Worm (Caenorhabditis elegans) whole organism, L2 larva: ENCODE data around the gene ttx-3.

ENCODE experiments used
- C34F6.9 ChIP-seq: fragments of 150-350 bp; optimal IDR thresholded peaks from 2 replicates; lab custom pipeline; 2014; ENCODE audit warnings: missing biosample characterization, missing genetic modification characterization
- F13H6.1 ChIP-seq: sonication (generic microtip); optimal IDR thresholded peaks from 2 replicates; lab custom pipeline; 2016; ENCODE audit warnings: missing genetic modification characterization, missing compliant biosample characterization
- R02D3.7 ChIP-seq: fragments of 150-350 bp; optimal IDR thresholded peaks from 2 replicates; lab custom pipeline; 2014; ENCODE audit warnings: missing biosample characterization, missing genetic modification characterization
- Y55F3AM.14 ChIP-seq: fragments of 200-800 bp; sonication (Bioruptor generic); optimal IDR thresholded peaks from 2 replicates; lab custom pipeline; 2018; ENCODE audit warnings: mild to moderate bottlenecking, missing genetic modification characterization, missing compliant biosample characterization
- ZK546.5 ChIP-seq: sonication (generic microtip); optimal IDR thresholded peaks from 2 replicates; lab custom pipeline; 2017; ENCODE audit warnings: missing biosample characterization, missing genetic modification characterization
- alr-1 ChIP-seq: fragments of 150-350 bp; optimal IDR thresholded peaks from 2 replicates; lab custom pipeline; 2014; ENCODE audit warnings: missing biosample characterization, missing genetic modification characterization
- ceh-16 ChIP-seq: fragments of 150-350 bp; optimal IDR thresholded peaks from 2 replicates; lab custom pipeline; 2014; ENCODE audit warnings: missing biosample characterization, missing genetic modification characterization
- crh-2 ChIP-seq: sonication (generic microtip); optimal IDR thresholded peaks from 2 replicates; lab custom pipeline; 2017; ENCODE audit warnings: missing biosample characterization, missing genetic modification characterization
- egl-27 ChIP-seq: sonication (generic microtip); optimal IDR thresholded peaks from 3 replicates; lab custom pipeline; 2017; ENCODE audit warnings: missing biosample characterization, missing genetic modification reagents, missing genetic modification characterization
- elt-1 ChIP-seq: fragments of 150-350 bp; optimal IDR thresholded peaks from 2 replicates; lab custom pipeline; 2014; ENCODE audit warnings: missing biosample characterization, missing genetic modification characterization
- elt-3 ChIP-seq: sonication (generic microtip); optimal IDR thresholded peaks from 2 replicates; lab custom pipeline; 2017; ENCODE audit warnings: missing biosample characterization, missing genetic modification characterization
- gmeb-1 ChIP-seq: fragments of 150-350 bp; optimal IDR thresholded peaks from 2 replicates; lab custom pipeline; 2014; ENCODE audit warnings: missing biosample characterization, missing genetic modification characterization
- lin-13 ChIP-seq: fragments of 150-350 bp; optimal IDR thresholded peaks from 2 replicates; lab custom pipeline; 2014; ENCODE audit warnings: missing biosample characterization, missing genetic modification reagents, missing genetic modification characterization
- lin-39 ChIP-seq: fragments of 150-350 bp; optimal IDR thresholded peaks from 2 replicates; lab custom pipeline; 2014; ENCODE audit warnings: missing biosample characterization, missing genetic modification reagents, missing genetic modification characterization
- mbf-1 ChIP-seq: sonication (generic microtip); optimal IDR thresholded peaks from 2 replicates; lab custom pipeline; 2017; ENCODE audit warnings: missing biosample characterization, missing genetic modification characterization
- mdl-1 ChIP-seq, 2 experiments: fragments of 150-350 bp in 1 of 2; sonication (generic microtip) in 1 of 2; optimal IDR thresholded peaks; 2 replicates each; lab custom pipeline; 2017; ENCODE audit warnings: missing biosample characterization in 2 of 2, missing genetic modification characterization in 2 of 2
- nhr-10 ChIP-seq: sonication (generic microtip); optimal IDR thresholded peaks from 2 replicates; lab custom pipeline; 2017; ENCODE audit warnings: missing biosample characterization, missing genetic modification characterization
- nhr-11 ChIP-seq: fragments of 150-350 bp; optimal IDR thresholded peaks from 2 replicates; lab custom pipeline; 2014; ENCODE audit warnings: missing biosample characterization, missing genetic modification characterization
- nhr-129 ChIP-seq: fragments of 150-350 bp; optimal IDR thresholded peaks from 2 replicates; lab custom pipeline; 2014; ENCODE audit warnings: missing biosample characterization, missing genetic modification characterization
- nhr-25 ChIP-seq: fragments of 150-350 bp; sonication (generic microtip); optimal IDR thresholded peaks from 3 replicates; lab custom pipeline; 2014; ENCODE audit warnings: missing biosample characterization, missing genetic modification characterization
- nhr-6 ChIP-seq: fragments of 150-350 bp; optimal IDR thresholded peaks from 2 replicates; lab custom pipeline; 2014; ENCODE audit warnings: missing biosample characterization, missing genetic modification characterization
- nhr-77 ChIP-seq: fragments of 150-350 bp; optimal IDR thresholded peaks from 2 replicates; lab custom pipeline; 2014; ENCODE audit warnings: missing biosample characterization, missing genetic modification characterization
- sem-4 ChIP-seq: fragments of 150-350 bp; optimal IDR thresholded peaks from 2 replicates; lab custom pipeline; 2014; ENCODE audit warnings: missing biosample characterization, missing genetic modification reagents, missing genetic modification characterization
- sma-3 ChIP-seq: sonication (generic microtip); optimal IDR thresholded peaks from 2 replicates; lab custom pipeline; 2016; ENCODE audit warnings: missing genetic modification reagents, missing genetic modification characterization, missing compliant biosample characterization
- sma-9 ChIP-seq, 2 experiments: fragments of 150-350 bp in 1 of 2; sonication (generic microtip) in 1 of 2; optimal IDR thresholded peaks; 2 replicates each; lab custom pipeline; 2014 to 2016; ENCODE audit warnings: missing genetic modification characterization in 2 of 2, mild to moderate bottlenecking in 1 of 2, missing biosample characterization in 1 of 2, missing compliant biosample characterization in 1 of 2, missing genetic modification reagents in 1 of 2, moderate library complexity in 1 of 2
- snpc-4 ChIP-seq: fragments of 150-350 bp; optimal IDR thresholded peaks from 2 replicates; lab custom pipeline; 2014; ENCODE audit warnings: missing biosample characterization, missing genetic modification characterization
- unc-39 ChIP-seq: fragments of 150-350 bp; optimal IDR thresholded peaks from 2 replicates; lab custom pipeline; 2014; ENCODE audit warnings: missing biosample characterization, missing genetic modification characterization
- unc-55 ChIP-seq: fragments of 150-350 bp; sonication (generic microtip); optimal IDR thresholded peaks from 3 replicates; lab custom pipeline; 2014; ENCODE audit warnings: missing biosample characterization, missing genetic modification reagents, missing genetic modification characterization
- unc-62 ChIP-seq: fragments of 150-350 bp; optimal IDR thresholded peaks from 2 replicates; lab custom pipeline; 2014; ENCODE audit warnings: missing biosample characterization, missing genetic modification reagents, missing genetic modification characterization
- ztf-1 ChIP-seq: fragments of 200-800 bp; sonication (Bioruptor generic); conservative IDR thresholded peaks from 2 replicates; pipeline ENCODE4 v1.3.6; 2022; ENCODE audit warnings: missing genetic modification characterization, missing compliant biosample characterization
- ztf-11 ChIP-seq: sonication (generic microtip); optimal IDR thresholded peaks from 2 replicates; lab custom pipeline; 2017; ENCODE audit warnings: missing biosample characterization, missing genetic modification characterization

Gene ttx-3

DNA sequence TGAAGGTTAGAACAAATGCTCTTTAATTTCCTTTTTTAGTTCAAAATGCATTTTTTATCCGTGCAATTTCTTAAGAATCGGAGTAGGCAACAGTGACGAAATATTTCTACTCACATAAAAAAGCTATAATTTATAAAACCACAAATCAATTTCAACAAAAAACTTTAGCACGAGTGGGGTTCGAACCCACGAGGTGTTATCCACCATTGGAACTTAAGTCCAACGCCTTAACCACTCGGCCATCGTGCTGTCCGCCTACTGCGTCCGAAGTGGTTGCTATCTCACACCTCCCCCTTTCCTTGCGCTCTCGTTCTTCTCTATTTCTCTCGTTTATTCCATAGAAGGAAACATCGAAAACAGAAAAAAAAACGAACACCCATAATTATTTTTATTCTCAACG, 11.5 kb downstream of the ttx-3 start (continued):
- TF ChIP-seq crh-2 (tag; lab: Kevin White, UChicago): peak; percentile 65
- TF ChIP-seq C34F6.9: peak; percentile 63
- no peak for TF ChIP-seq Y55F3AM.14 (GFP tag; lab: Kevin White, UChicago)
- TF ChIP-seq nhr-10: no peak
- TF ChIP-seq mdl-1 (tag; optimal IDR thresholded peaks at IDR 0.05; lab: Kevin White, UChicago): peak in 1 of 2 experiments; percentile 58
- TF ChIP-seq mbf-1 (tag; lab: Kevin White, UChicago): no peak

DNA sequence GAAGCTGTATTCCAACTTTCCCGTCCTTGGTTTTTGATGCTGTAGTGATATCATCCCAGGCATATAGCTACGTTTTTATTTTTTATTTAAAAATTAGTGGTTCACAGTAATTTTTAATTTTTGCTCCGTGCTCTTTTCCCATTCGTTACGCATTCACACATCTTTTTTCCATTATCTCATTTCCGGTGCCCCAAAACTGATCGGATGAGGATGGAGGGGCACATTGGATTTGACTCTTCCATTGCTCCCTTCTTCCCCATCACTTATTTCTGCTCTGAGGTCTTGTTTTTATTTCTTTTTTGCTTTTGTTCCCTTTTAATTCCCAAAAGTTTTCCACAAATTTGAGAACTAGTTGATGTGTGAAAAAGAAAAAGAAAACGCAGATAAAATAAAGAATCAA, 16.0 kb downstream of the ttx-3 start:
- TF ChIP-seq gmeb-1 (tag; lab: Kevin White, UChicago): no peak
- TF ChIP-seq unc-39 (tag; lab: Kevin White, UChicago): no peak
- TF ChIP-seq, all 48 proteins: peak for 0

DNA sequence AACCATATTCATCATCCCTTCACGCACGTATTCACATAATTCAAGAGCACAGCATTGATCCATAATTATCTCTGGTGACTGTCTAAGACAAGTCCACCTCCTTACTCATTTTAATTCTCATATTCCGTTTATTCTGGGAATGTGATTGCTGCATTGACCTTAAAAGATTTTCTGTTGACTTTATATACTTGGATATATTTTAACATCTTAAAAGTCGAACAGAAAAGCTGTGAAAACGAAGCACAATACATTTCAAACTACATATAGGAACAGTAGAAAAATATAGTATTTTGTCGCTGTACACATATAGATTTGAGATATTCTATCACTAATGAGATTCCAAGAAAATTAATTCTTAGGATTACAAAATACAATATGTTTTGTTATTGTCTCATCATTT, 16.9 kb downstream of the ttx-3 start:
- TF ChIP-seq unc-39 (tag; lab: Kevin White, UChicago) (no peak), ztf-11 (no peak), sem-4 (no peak), elt-3 (no peak), nhr-6 (tag; lab: Kevin White, UChicago) (no peak), crh-2 (tag; lab: Kevin White, UChicago) (no peak), unc-62 (GFP tag; lab: Kevin White, UChicago) (no peak), sma-3 (GFP tag; lab: Kevin White, UChicago) (no peak), lin-13 (GFP tag; lab: Kevin White, UChicago) (no peak), gmeb-1 (tag; lab: Kevin White, UChicago) (no peak), ZK546.5 (tag; lab: Kevin White, UChicago) (no peak), nhr-25 (tag; lab: Kevin White, UChicago) (no peak), egl-27 (tag; lab: Kevin White, UChicago) (no peak), C34F6.9 (no peak)

DNA sequence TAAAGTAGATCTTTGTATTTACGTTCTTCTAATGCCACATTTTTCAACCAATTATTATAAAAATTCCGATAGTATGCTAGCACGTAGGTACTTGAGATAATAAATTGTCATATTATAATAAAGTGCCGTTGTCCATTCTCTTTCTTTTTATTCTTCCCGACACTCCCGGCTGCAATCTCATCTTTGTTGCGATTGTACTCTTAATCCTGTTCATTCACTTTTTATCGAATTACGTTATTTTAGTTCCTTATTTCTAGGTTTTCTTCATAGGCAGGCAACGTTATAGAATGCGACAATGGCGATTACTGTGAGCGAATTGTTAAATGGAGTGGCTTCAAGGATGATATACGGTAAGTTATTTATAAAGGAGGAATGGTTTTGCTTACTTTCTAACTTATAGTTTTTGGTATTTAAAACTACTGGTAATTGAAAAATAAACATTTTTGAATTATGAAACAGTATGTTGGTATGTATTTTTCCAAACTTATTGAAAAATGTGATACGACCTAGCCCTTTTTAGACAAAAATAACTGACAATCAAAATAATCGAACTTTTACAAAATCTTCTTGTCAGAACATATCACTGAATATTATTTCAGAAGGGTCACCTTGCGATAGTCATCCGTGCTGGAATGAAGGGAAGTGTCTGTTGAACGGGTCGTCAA, 23.2 kb downstream of the ttx-3 start, which contains the start of gene C40H5.2:
TSS of gene C40H5.2 (plus strand) at position 256 of the 665 bp plus-strand sequence.
- TF ChIP-seq lin-39 (tag; lab: Kevin White, UChicago) (no peak), nhr-11 (tag; lab: Kevin White, UChicago) (no peak), unc-55 (no peak), snpc-4 (no peak), elt-1 (no peak), crh-2 (tag; lab: Kevin White, UChicago) (no peak), ztf-11 (no peak), nhr-25 (tag; lab: Kevin White, UChicago) (no peak), sma-9 (GFP tag; optimal IDR thresholded peaks at IDR 0.05; lab: Kevin White, UChicago) (no peak), sma-9 (tag; optimal IDR thresholded peaks at IDR 0.05; lab: Kevin White, UChicago) (no peak), mbf-1 (tag; lab: Kevin White, UChicago) (no peak), alr-1 (tag; lab: Kevin White, UChicago) (no peak), nhr-77 (tag; lab: Kevin White, UChicago) (no peak), ceh-16 (no peak), ztf-1 (GFP tag; lab: Robert Waterston, UW) (no peak), nhr-129 (no peak)

DNA sequence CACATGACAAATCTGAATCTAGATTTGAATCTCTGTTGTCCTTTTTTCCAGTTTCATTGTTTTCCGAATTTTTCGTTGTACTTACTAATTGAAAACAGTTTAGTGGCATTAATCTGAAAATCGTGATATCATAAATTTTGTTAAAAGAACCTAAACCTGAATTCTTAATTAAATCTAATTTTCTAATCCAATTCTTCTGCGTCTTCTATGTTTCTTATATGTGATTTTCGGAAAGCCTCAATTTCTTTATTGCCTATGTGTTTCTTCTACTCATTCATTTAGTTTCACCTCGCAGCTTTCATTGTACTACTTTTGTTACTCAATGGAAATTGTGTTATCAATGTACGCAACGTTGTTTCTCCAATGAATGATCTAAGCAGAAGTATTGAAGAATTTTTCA, 25.5 kb downstream of the ttx-3 start:
- no peak for TF ChIP-seq R02D3.7 (tag; lab: Kevin White, UChicago)
- no peak for TF ChIP-seq lin-39 (tag; lab: Kevin White, UChicago)
- no peak for TF ChIP-seq F13H6.1 (tag; lab: Kevin White, UChicago)
- TF ChIP-seq sma-3 (GFP tag; lab: Kevin White, UChicago): no peak
- no peak for TF ChIP-seq crh-2 (tag; lab: Kevin White, UChicago)
- TF ChIP-seq nhr-10: no peak
- no peak for TF ChIP-seq ztf-1 (GFP tag; lab: Robert Waterston, UW)
- no peak for TF ChIP-seq ceh-16
- TF ChIP-seq lin-13 (GFP tag; lab: Kevin White, UChicago): no peak
- TF ChIP-seq unc-39 (tag; lab: Kevin White, UChicago): no peak
